Fruit fly (Drosophila melanogaster): ENCODE data around the gene CG9590.

Gene CG9590

dm6 chr3R:15834375-15835031, 48.0 kb downstream of the CG9590 start, which contains the start of the genes CG43317 and Arpc3A:
Gene CG43317, minus strand, starts transcription at chr3R:15834425.
Gene Arpc3A, plus strand, starts transcription at chr3R:15834648.
- TF ChIP-seq usp (GFP tag; optimal IDR thresholded peaks at IDR 0.05) (no peak), sage (GFP tag; optimal IDR thresholded peaks at IDR 0.05) (peak; percentile 40)

dm6 chr3R:15836864-15837824, 50.6 kb downstream of the CG9590 start, which contains the start of the genes ND-23 and spn-E:
Gene ND-23, minus strand, starts transcription at chr3R:15837117.
Gene spn-E, plus strand, starts transcription at chr3R:15837419.
- TF ChIP-seq Rel (GFP tag; optimal IDR thresholded peaks at IDR 0.05) (no peak), Rel (tag; optimal IDR thresholded peaks at IDR 0.05) (peak; percentile 97), rgr (GFP tag; optimal IDR thresholded peaks at IDR 0.05) (peak; percentile 30), sv (GFP tag; optimal IDR thresholded peaks at IDR 0.05) (peak; percentile 18), dmrt93B (GFP tag; optimal IDR thresholded peaks at IDR 0.05) (peak; percentile 7), jim (GFP tag; optimal IDR thresholded peaks at IDR 0.05) (no peak), HLH106 (tag; optimal IDR thresholded peaks at IDR 0.05) (peak; percentile 72), OdsH (GFP tag; optimal IDR thresholded peaks at IDR 0.05) (peak; percentile 54), psq (GFP tag; optimal IDR thresholded peaks at IDR 0.05) (peak; percentile 40), Myc (optimal IDR thresholded peaks at IDR 0.05) (no peak), foxo (GFP tag; optimal IDR thresholded peaks at IDR 0.05) (peak in 1 of 2 experiments; percentile 61), h (GFP tag; optimal IDR thresholded peaks at IDR 0.05) (no peak), br (GFP tag; optimal IDR thresholded peaks at IDR 0.05) (no peak), Dif (GFP tag; optimal IDR thresholded peaks at IDR 0.05; ENCODE audit: partially characterized antibody) (no peak), Jra (GFP tag; optimal IDR thresholded peaks at IDR 0.05) (no peak)

Measured in whole organism, wandering third instar larva.